Worm (Caenorhabditis elegans): Measurements from ENCODE around the gene C35A5.8.

Gene C35A5.8

ce11 chrV:10474040-10474439 lies 51.7 kb downstream of the C35A5.8 start:
- TF ChIP-seq snpc-4 (GFP tag; optimal IDR thresholded peaks at IDR 0.05) (no peak), snpc-4 (tag; optimal IDR thresholded peaks at IDR 0.05) (no peak), tbx-9 (tag; optimal IDR thresholded peaks at IDR 0.05; ENCODE audit: borderline replicate concordance) (no peak), unc-130 (GFP tag; optimal IDR thresholded peaks at IDR 0.05) (no peak), ceh-27 (GFP tag; optimal IDR thresholded peaks at IDR 0.05) (no peak), ztf-22 (GFP tag; optimal IDR thresholded peaks at IDR 0.05) (no peak), ztf-28 (GFP tag; IDR thresholded peaks at IDR 0.05) (no peak), ccch-3 (GFP tag; optimal IDR thresholded peaks at IDR 0.05) (no peak), attf-6 (GFP tag; IDR thresholded peaks at IDR 0.05) (no peak), B0336.3 (GFP tag; IDR thresholded peaks at IDR 0.05) (no peak)

- TF ChIP-seq nhr-120 (GFP tag; IDR thresholded peaks at IDR 0.05) = no peak
- TF ChIP-seq ama-1 (optimal IDR thresholded peaks at IDR 0.05) = peak; percentile 58
- no peak for TF ChIP-seq ama-1 (GFP tag; optimal IDR thresholded peaks at IDR 0.05)
- no peak for TF ChIP-seq unc-62 (GFP tag; optimal IDR thresholded peaks at IDR 0.05)
- TF ChIP-seq bed-2 (GFP tag; IDR thresholded peaks at IDR 0.05) = no peak
- no peak for TF ChIP-seq ceh-91 (GFP tag; IDR thresholded peaks at IDR 0.05)
- TF ChIP-seq lin-54 (GFP tag; optimal IDR thresholded peaks at IDR 0.05) = no peak
- no peak for TF ChIP-seq bed-1 (GFP tag; IDR thresholded peaks at IDR 0.05)
- no peak for TF ChIP-seq Y53G8AR.9 (GFP tag; conservative IDR thresholded peaks at IDR 0.05)
- no peak for TF ChIP-seq F10E7.11 (tag; optimal IDR thresholded peaks at IDR 0.05)
- no peak for TF ChIP-seq zim-3 (tag; optimal IDR thresholded peaks at IDR 0.05)
- TF ChIP-seq nfyb-1 (GFP tag; IDR thresholded peaks at IDR 0.05) = no peak
- TF ChIP-seq egl-44 (GFP tag; IDR thresholded peaks at IDR 0.05) = no peak
- peak; percentile 21 for TF ChIP-seq ztf-26 (tag; optimal IDR thresholded peaks at IDR 0.05)
- no peak for TF ChIP-seq ceh-58 (GFP tag; IDR thresholded peaks at IDR 0.05)
- no peak for TF ChIP-seq mel-28 (tag; optimal IDR thresholded peaks at IDR 0.05; ENCODE audit: borderline replicate concordance)
- TF ChIP-seq nhr-179 (tag; optimal IDR thresholded peaks at IDR 0.05) = no peak
- TF ChIP-seq dpl-1 (GFP tag; optimal IDR thresholded peaks at IDR 0.05) = no peak
- TF ChIP-seq F57A8.1 (GFP tag; optimal IDR thresholded peaks at IDR 0.05) = no peak
Observed at ce11 chrV:10472901-10473774, 52.6 kb downstream of the C35A5.8 start.

Measured in whole organism, young adult.